Fruit fly (Drosophila melanogaster): ENCODE results near the gene Coq3.

The Coq3 gene

dm6 chr2L:21107651-21108489 lies 50.5 kb downstream of the Coq3 start (continued):
- TF ChIP-seq CG8319 (GFP tag; optimal IDR thresholded peaks at IDR 0.05) (no peak), vri (GFP tag; optimal IDR thresholded peaks at IDR 0.05) (no peak), Ets21C (GFP tag; optimal IDR thresholded peaks at IDR 0.05) (no peak), fd85E (GFP tag; optimal IDR thresholded peaks at IDR 0.05) (no peak), Met (GFP tag; optimal IDR thresholded peaks at IDR 0.05) (peak; percentile 44), ss (GFP tag; optimal IDR thresholded peaks at IDR 0.05) (no peak), CG1621 (tag; optimal IDR thresholded peaks at IDR 0.05) (no peak), esn (GFP tag; optimal IDR thresholded peaks at IDR 0.05) (peak; percentile 35), Sox15 (GFP tag; optimal IDR thresholded peaks at IDR 0.05) (no peak), topi (GFP tag; optimal IDR thresholded peaks at IDR 0.05) (no peak), CG34406 (GFP tag; optimal IDR thresholded peaks at IDR 0.05) (peak; percentile 8), Hr4 (GFP tag; optimal IDR thresholded peaks at IDR 0.05) (peak; percentile 59), pdm3 (GFP tag; optimal IDR thresholded peaks at IDR 0.05) (peak; percentile 45), acj6 (GFP tag; optimal IDR thresholded peaks at IDR 0.05) (peak; percentile 53), fd59A (GFP tag; optimal IDR thresholded peaks at IDR 0.05) (no peak), CG11762 (GFP tag; optimal IDR thresholded peaks at IDR 0.05; ENCODE audit: insufficient read depth) (peak; percentile 4), CG6163 (GFP tag; IDR thresholded peaks at IDR 0.05) (peak; percentile 52; the same call in 1 of the 3 replicates), Sox102F (GFP tag; optimal IDR thresholded peaks at IDR 0.05) (peak; percentile 15), CG8119 (GFP tag; IDR thresholded peaks at IDR 0.05) (peak; percentile 58; the same call in 2 of the 3 replicates), Hr39 (GFP tag; optimal IDR thresholded peaks at IDR 0.05) (peak; percentile 35), CG11294 (GFP tag; IDR thresholded peaks at IDR 0.05) (no peak), CG3032 (tag; optimal IDR thresholded peaks at IDR 0.05) (peak; percentile 24), Ets96B (tag; optimal IDR thresholded peaks at IDR 0.05) (peak; percentile 44), OdsH (GFP tag; optimal IDR thresholded peaks at IDR 0.05) (peak; percentile 42)

Measured in whole organism, prepupa.